Worm (Caenorhabditis elegans) whole organism, L1 larva: ENCODE results near the gene spp-10.

Source experiments
- C16A3.4 ChIP-seq: fragments of 150-350 bp; optimal IDR thresholded peaks from 2 replicates; lab custom pipeline; 2014; ENCODE audit warnings: missing biosample characterization, missing genetic modification characterization
- Y116A8C.19 ChIP-seq: sonication (generic microtip); optimal IDR thresholded peaks from 2 replicates; lab custom pipeline; 2016; ENCODE audit warnings: missing compliant biosample characterization, missing genetic modification characterization, borderline replicate concordance
- aha-1 ChIP-seq: fragments of 150-350 bp; optimal IDR thresholded peaks from 2 replicates; lab custom pipeline; 2014; ENCODE audit warnings: missing biosample characterization, missing genetic modification characterization
- blmp-1 ChIP-seq: fragments of 150-350 bp; optimal IDR thresholded peaks from 2 replicates; lab custom pipeline; 2014; ENCODE audit warnings: missing biosample characterization, missing genetic modification characterization
- ceh-63 ChIP-seq: fragments of 200-800 bp; sonication (Bioruptor generic); optimal IDR thresholded peaks from 2 replicates; lab custom pipeline; 2018; ENCODE audit warnings: mild to moderate bottlenecking, missing genetic modification characterization, missing compliant biosample characterization
- ces-1 ChIP-seq: fragments of 150-350 bp; optimal IDR thresholded peaks from 2 replicates; lab custom pipeline; 2014; ENCODE audit warnings: missing biosample characterization, missing genetic modification reagents, missing genetic modification characterization
- efl-1 ChIP-seq, 4 experiments: fragments of 150-350 bp; optimal IDR thresholded peaks in 3 of 4; peaks in 1 of 4; 1 replicate in 1 of 4; 2 replicates in 3 of 4; lab custom pipeline; 2014; ENCODE audit warnings: missing biosample characterization in 2 of 4, missing genetic modification characterization in 2 of 4, missing genetic modification reagents in 2 of 4
- elt-3 ChIP-seq, 6 experiments: fragments of 150-350 bp in 1 of 6; sonication (generic microtip); optimal IDR thresholded peaks; 2 replicates each; lab custom pipeline; 2017 to 2018; ENCODE audit warnings: missing biosample characterization in 6 of 6, missing genetic modification characterization in 6 of 6, inconsistent platforms in 1 of 6
- fkh-10 ChIP-seq: sonication (generic microtip); optimal IDR thresholded peaks from 2 replicates; lab custom pipeline; 2017; ENCODE audit warnings: missing biosample characterization, missing genetic modification reagents, missing genetic modification characterization
- fkh-4 ChIP-seq: sonication (generic microtip); optimal IDR thresholded peaks from 2 replicates; lab custom pipeline; 2016; ENCODE audit warnings: missing compliant biosample characterization, missing genetic modification characterization, borderline replicate concordance
- fos-1 ChIP-seq: fragments of 150-350 bp; optimal IDR thresholded peaks from 2 replicates; lab custom pipeline; 2014; ENCODE audit warnings: missing biosample characterization, missing genetic modification characterization
- grh-1 ChIP-seq: fragments of 200-800 bp; sonication (Bioruptor generic); IDR thresholded peaks from 2 replicates; pipeline ENCODE4 v1.3.6; 2022; ENCODE audit warnings: missing genetic modification reagents, missing genetic modification characterization, missing compliant biosample characterization
- hpl-2 ChIP-seq: fragments of 150-350 bp; optimal IDR thresholded peaks from 2 replicates; lab custom pipeline; 2014; ENCODE audit warnings: missing biosample characterization, missing genetic modification reagents, missing genetic modification characterization
- irx-1 ChIP-seq: sonication (generic microtip); optimal IDR thresholded peaks from 2 replicates; lab custom pipeline; 2016; ENCODE audit warnings: missing genetic modification characterization, missing compliant biosample characterization
- isw-1 ChIP-seq: fragments of 200-800 bp; sonication (Bioruptor generic); IDR thresholded peaks from 2 replicates; pipeline ENCODE4 v1.3.6; 2022; ENCODE audit warnings: missing genetic modification characterization, missing compliant biosample characterization
- lin-14 ChIP-seq: fragments of 200-800 bp; sonication (Bioruptor generic); optimal IDR thresholded peaks from 2 replicates; lab custom pipeline; 2018; ENCODE audit warnings: mild to moderate bottlenecking, missing genetic modification characterization, moderate library complexity, missing compliant biosample characterization
- lin-15B ChIP-seq: fragments of 150-350 bp; sonication (generic microtip); optimal IDR thresholded peaks from 3 replicates; lab custom pipeline; 2014; ENCODE audit warnings: missing biosample characterization, missing genetic modification characterization
- lin-35 ChIP-seq, 2 experiments: fragments of 150-350 bp; optimal IDR thresholded peaks; 2 replicates each; lab custom pipeline; 2014; ENCODE audit warnings: missing biosample characterization in 2 of 2, missing genetic modification characterization in 2 of 2, missing genetic modification reagents in 2 of 2
- lsy-2 ChIP-seq, 2 experiments: fragments of 150-350 bp; optimal IDR thresholded peaks; 2 replicates each; lab custom pipeline; 2014; ENCODE audit warnings: missing biosample characterization in 2 of 2, missing genetic modification characterization in 2 of 2
- mdl-1 ChIP-seq, 2 experiments: fragments of 150-350 bp; optimal IDR thresholded peaks; 2 replicates each; lab custom pipeline; 2014 to 2017; ENCODE audit warnings: missing biosample characterization in 2 of 2, missing genetic modification characterization in 2 of 2, inconsistent platforms in 1 of 2
- nhr-19 ChIP-seq: fragments of 200-800 bp; sonication (Bioruptor generic); conservative IDR thresholded peaks from 2 replicates; pipeline ENCODE4 v1.3.6; 2022; ENCODE audit warnings: missing genetic modification characterization, missing compliant biosample characterization
- nhr-20 ChIP-seq: sonication (generic microtip); optimal IDR thresholded peaks from 2 replicates; lab custom pipeline; 2016; ENCODE audit warnings: mild to moderate bottlenecking, missing genetic modification characterization, missing compliant biosample characterization
- nhr-237 ChIP-seq: fragments of 150-350 bp; optimal IDR thresholded peaks from 2 replicates; lab custom pipeline; 2014; ENCODE audit warnings: missing biosample characterization, missing genetic modification characterization
- nhr-71 ChIP-seq: sonication (generic microtip); optimal IDR thresholded peaks from 2 replicates; lab custom pipeline; 2016; ENCODE audit warnings: mild to moderate bottlenecking, missing genetic modification characterization, moderate library complexity, missing compliant biosample characterization
- nhr-76 ChIP-seq: sonication (generic microtip); optimal IDR thresholded peaks from 2 replicates; lab custom pipeline; 2017; ENCODE audit warnings: missing biosample characterization, missing genetic modification characterization
- nhr-77 ChIP-seq: fragments of 150-350 bp; optimal IDR thresholded peaks from 2 replicates; lab custom pipeline; 2014; ENCODE audit warnings: missing biosample characterization, missing genetic modification characterization
- nhr-85 ChIP-seq: sonication (generic microtip); peaks from one replicate; lab custom pipeline; 2016; ENCODE audit warnings: missing genetic modification characterization, inconsistent platforms, missing compliant biosample characterization
- nhr-90 ChIP-seq: sonication (generic microtip); optimal IDR thresholded peaks from 2 replicates; lab custom pipeline; 2016; ENCODE audit warnings: mild to moderate bottlenecking, missing genetic modification characterization, missing compliant biosample characterization; ENCODE audit not compliant: poor library complexity
- pqm-1 ChIP-seq: sonication (generic microtip); optimal IDR thresholded peaks from 3 replicates; lab custom pipeline; 2017; ENCODE audit warnings: missing biosample characterization, missing genetic modification characterization
- skn-1 ChIP-seq: fragments of 150-350 bp; optimal IDR thresholded peaks from 2 replicates; lab custom pipeline; 2014; ENCODE audit warnings: missing biosample characterization, missing genetic modification characterization
- snu-23 ChIP-seq: sonication (generic microtip); optimal IDR thresholded peaks from 2 replicates; lab custom pipeline; 2016; ENCODE audit warnings: missing genetic modification characterization, missing compliant biosample characterization
- swsn-7 ChIP-seq: sonication (generic microtip); optimal IDR thresholded peaks from 2 replicates; lab custom pipeline; 2016; ENCODE audit warnings: missing genetic modification characterization, missing compliant biosample characterization
- tbx-2 ChIP-seq: sonication (generic microtip); optimal IDR thresholded peaks from 2 replicates; lab custom pipeline; 2016; ENCODE audit warnings: missing genetic modification characterization, missing compliant biosample characterization
- tlp-1 ChIP-seq: fragments of 150-350 bp; optimal IDR thresholded peaks from 2 replicates; lab custom pipeline; 2014; ENCODE audit warnings: missing biosample characterization, missing genetic modification characterization
- unc-130 ChIP-seq: fragments of 150-350 bp; optimal IDR thresholded peaks from 2 replicates; lab custom pipeline; 2017; ENCODE audit warnings: missing biosample characterization, missing genetic modification characterization, inconsistent platforms
- unc-30 ChIP-seq: sonication (generic microtip); optimal IDR thresholded peaks from 2 replicates; lab custom pipeline; 2017; ENCODE audit warnings: missing biosample characterization, missing genetic modification characterization
- unc-62 ChIP-seq: fragments of 150-350 bp; optimal IDR thresholded peaks from 2 replicates; lab custom pipeline; 2014; ENCODE audit warnings: missing biosample characterization, missing genetic modification reagents, missing genetic modification characterization

The spp-10 gene

DNA sequence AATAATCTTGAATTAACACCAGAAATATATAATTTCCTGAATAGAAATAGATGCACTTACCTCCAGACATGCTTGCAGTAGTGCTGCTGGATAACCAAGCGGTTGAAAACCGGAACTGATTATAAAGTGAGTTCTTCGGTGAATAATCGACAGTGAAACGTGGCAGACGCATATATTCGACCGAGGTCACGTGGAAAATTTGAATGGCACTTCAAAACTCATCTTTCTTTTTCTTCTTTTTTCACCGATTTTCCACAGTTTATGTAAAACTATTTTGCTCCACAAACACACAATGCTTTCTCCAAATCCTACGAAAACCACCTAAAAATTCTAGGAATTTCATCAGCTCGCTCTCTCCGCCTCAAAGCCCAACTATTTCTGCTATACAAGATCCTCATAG is 16.8 kb upstream of the spp-10 start, which contains the start of gene ant-1.4:
ant-1.4 (minus strand) TSS at position 101 of the 400 bp plus-strand sequence.
- TF ChIP-seq nhr-85 (tag; lab: Kevin White, UChicago) (no peak), grh-1 (GFP tag; lab: Robert Waterston, UW) (no peak), fkh-4 (tag; lab: Kevin White, UChicago) (no peak), ces-1 (no peak), skn-1 (tag; lab: Kevin White, UChicago) (no peak), tlp-1 (no peak), isw-1 (no peak), Y116A8C.19 (tag; lab: Kevin White, UChicago) (no peak), aha-1 (tag; lab: Kevin White, UChicago) (no peak), C16A3.4 (tag; lab: Kevin White, UChicago) (no peak), nhr-19 (GFP tag; lab: Robert Waterston, UW) (no peak)

- TF ChIP-seq blmp-1 (tag; lab: Kevin White, UChicago): no peak
- TF ChIP-seq lin-14 (GFP tag; lab: Kevin White, UChicago): no peak
- TF ChIP-seq efl-1 (optimal IDR thresholded peaks at IDR 0.05; lab: Kevin White, UChicago): no peak
- peak in 1 of 2 experiments; percentile 7 for TF ChIP-seq efl-1 (GFP tag; optimal IDR thresholded peaks at IDR 0.05 in 1 of 2; lab: Kevin White, UChicago)
- no peak for TF ChIP-seq irx-1
- no peak for TF ChIP-seq nhr-90 (tag; lab: Kevin White, UChicago)
- no peak for TF ChIP-seq nhr-77 (tag; lab: Kevin White, UChicago)
These were observed 15.8 kb upstream of the spp-10 start for ce11 chrIV:8461177-8461576.

- TF ChIP-seq unc-30 (tag; lab: Kevin White, UChicago) (no peak), nhr-76 (no peak), pqm-1 (tag; lab: Kevin White, UChicago) (no peak), hpl-2 (no peak), efl-1 (optimal IDR thresholded peaks at IDR 0.05; lab: Kevin White, UChicago) (no peak), efl-1 (GFP tag; optimal IDR thresholded peaks at IDR 0.05 in 1 of 2; lab: Kevin White, UChicago) (peak in 1 of 2 experiments; percentile 52), nhr-85 (tag; lab: Kevin White, UChicago) (no peak), lin-35 (GFP tag; optimal IDR thresholded peaks at IDR 0.05; lab: Kevin White, UChicago) (no peak), C16A3.4 (tag; lab: Kevin White, UChicago) (no peak)
These were observed 14.6 kb upstream of the spp-10 start for ce11 chrIV:8462376-8462775.

DNA sequence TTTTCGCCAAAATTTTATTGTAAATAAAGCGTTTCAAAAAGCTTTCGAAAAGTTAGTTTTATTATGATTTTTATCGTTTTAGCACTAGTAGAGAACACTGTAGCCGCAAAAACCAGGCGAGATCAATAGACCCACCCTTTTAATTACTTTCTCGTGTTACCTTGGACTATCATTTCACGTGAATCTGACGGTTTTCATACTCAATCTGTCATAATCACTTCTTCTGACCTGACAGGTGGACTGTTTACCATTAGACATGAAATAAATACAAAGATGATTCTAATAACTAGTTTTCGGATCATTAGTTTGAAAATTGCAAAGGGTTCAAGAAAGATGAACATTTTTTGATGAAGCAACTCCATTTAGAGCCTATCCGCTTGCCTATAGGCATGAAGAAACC is 13.9 kb upstream of the spp-10 start:
- TF ChIP-seq nhr-237 (tag; lab: Kevin White, UChicago) (no peak), lin-15B (tag; lab: Kevin White, UChicago) (no peak), swsn-7 (tag; lab: Kevin White, UChicago) (no peak), nhr-85 (tag; lab: Kevin White, UChicago) (peak; percentile 80), nhr-20 (tag; lab: Kevin White, UChicago) (peak; percentile 74), unc-62 (GFP tag; lab: Kevin White, UChicago) (no peak), nhr-71 (tag; lab: Kevin White, UChicago) (peak; percentile 47), fkh-10 (GFP tag; lab: Kevin White, UChicago) (no peak), nhr-19 (GFP tag; lab: Robert Waterston, UW) (peak; percentile 40), ceh-63 (GFP tag; lab: Kevin White, UChicago) (no peak), lin-14 (GFP tag; lab: Kevin White, UChicago) (peak; percentile 46), blmp-1 (tag; lab: Kevin White, UChicago) (peak; percentile 78), unc-130 (tag; lab: Kevin White, UChicago) (peak; percentile 37), elt-3 (tag; optimal IDR thresholded peaks at IDR 0.05; lab: Kevin White, UChicago) (peak in 5 of 6 experiments; percentile 44 to 85 (median 69)), snu-23 (peak; percentile 40), tbx-2 (tag; lab: Kevin White, UChicago) (peak; percentile 57), lsy-2 (tag; optimal IDR thresholded peaks at IDR 0.05; lab: Kevin White, UChicago) (peak in 1 of 2 experiments; percentile 2), fos-1 (tag; lab: Kevin White, UChicago) (no peak), mdl-1 (tag; optimal IDR thresholded peaks at IDR 0.05; lab: Kevin White, UChicago) (peak in 1 of 2 experiments; percentile 57), lin-35 (GFP tag; optimal IDR thresholded peaks at IDR 0.05; lab: Kevin White, UChicago) (peak in 1 of 2 experiments; percentile 56)
